Fruit fly (Drosophila melanogaster) whole organism: ENCODE measurements around the gene CG9021.

Experiments
- CG8478 ChIP-seq: fragments of >200 bp; optimal IDR thresholded peaks from 2 replicates; lab custom pipeline; 2018; ENCODE audit warnings: inconsistent platforms
- Dll ChIP-seq: fragments of >200 bp; optimal IDR thresholded peaks from 2 replicates; lab custom pipeline; 2017
- EcR ChIP-seq, 2 experiments: fragments of >200 bp; optimal IDR thresholded peaks; 2 replicates each; lab custom pipeline; 2017; ENCODE audit warnings: missing biosample characterization in 2 of 2, missing genetic modification characterization in 2 of 2, missing genetic modification reagents in 2 of 2
- pan ChIP-seq: fragments of >200 bp; optimal IDR thresholded peaks from 2 replicates; lab custom pipeline; 2017
- psq ChIP-seq: fragments of >200 bp; optimal IDR thresholded peaks from 2 replicates; lab custom pipeline; 2017
- usp ChIP-seq: fragments of >200 bp; optimal IDR thresholded peaks from 2 replicates; lab custom pipeline; 2017; ENCODE audit warnings: missing biosample characterization, missing genetic modification characterization, mixed read lengths

Gene CG9021

dm6 chr2L:5923603-5924138 is 19.2 kb upstream of the CG9021 start, which contains the start of gene CG9016:
TSS of gene CG9016 (minus strand) at chr2L:5923653.
- TF ChIP-seq pan (lab: Kevin White, UChicago) (no peak), Dll (lab: Kevin White, UChicago) (no peak), usp (GFP tag; lab: Kevin White, UChicago) (no peak), psq (lab: Kevin White, UChicago) (no peak), EcR (GFP tag; optimal IDR thresholded peaks at IDR 0.05; lab: Kevin White, UChicago) (no peak), CG8478 (lab: Kevin White, UChicago) (no peak)

- TF ChIP-seq usp (GFP tag; lab: Kevin White, UChicago) = no peak
- TF ChIP-seq Dll (lab: Kevin White, UChicago) = no peak
Measured at dm6 chr2L:5910189-5910588, 5.7 kb upstream of the CG9021 start, which contains the start of gene CG14000. TSS of gene CG14000 (minus strand) at chr2L:5910289.

dm6 chr2L:5906893-5907850 is 2.7 kb upstream of the CG9021 start, which contains the start of gene bchs:
TSS of gene bchs (plus strand) at chr2L:5907169.
- TF ChIP-seq Dll (lab: Kevin White, UChicago) = peak; percentile 76
- peak; percentile 42 for TF ChIP-seq psq (lab: Kevin White, UChicago)
- no peak for TF ChIP-seq EcR (GFP tag; optimal IDR thresholded peaks at IDR 0.05; lab: Kevin White, UChicago)
- TF ChIP-seq pan (lab: Kevin White, UChicago) = no peak

dm6 chr2L:5902898-5903297 is 1.6 kb downstream of the CG9021 start:
- no peak for TF ChIP-seq EcR (GFP tag; optimal IDR thresholded peaks at IDR 0.05; lab: Kevin White, UChicago)
- no peak for TF ChIP-seq pan (lab: Kevin White, UChicago)
- no peak for TF ChIP-seq psq (lab: Kevin White, UChicago)
- no peak for TF ChIP-seq usp (GFP tag; lab: Kevin White, UChicago)
- TF ChIP-seq Dll (lab: Kevin White, UChicago) = no peak
- TF ChIP-seq CG8478 (lab: Kevin White, UChicago) = no peak

- TF ChIP-seq psq (lab: Kevin White, UChicago) (no peak), Dll (lab: Kevin White, UChicago) (no peak), CG8478 (lab: Kevin White, UChicago) (no peak), pan (lab: Kevin White, UChicago) (no peak), EcR (GFP tag; optimal IDR thresholded peaks at IDR 0.05; lab: Kevin White, UChicago) (no peak), usp (GFP tag; lab: Kevin White, UChicago) (no peak)
Measured at dm6 chr2L:5901553-5901952, 2.9 kb downstream of the CG9021 start.

dm6 chr2L:5899170-5899708 is 5.2 kb downstream of the CG9021 start:
- no peak for TF ChIP-seq pan (lab: Kevin White, UChicago)
- no peak for TF ChIP-seq psq (lab: Kevin White, UChicago)
- no peak for TF ChIP-seq usp (GFP tag; lab: Kevin White, UChicago)
- no peak for TF ChIP-seq Dll (lab: Kevin White, UChicago)
- TF ChIP-seq CG8478 (lab: Kevin White, UChicago) = no peak
- TF ChIP-seq EcR (GFP tag; optimal IDR thresholded peaks at IDR 0.05; lab: Kevin White, UChicago) = no peak

- TF ChIP-seq psq (lab: Kevin White, UChicago) (no peak), Dll (lab: Kevin White, UChicago) (no peak), CG8478 (lab: Kevin White, UChicago) (no peak), pan (lab: Kevin White, UChicago) (no peak)
Measured at dm6 chr2L:5894533-5894932, 10.0 kb downstream of the CG9021 start.

dm6 chr2L:5893796-5894195 is 10.7 kb downstream of the CG9021 start, which contains the start of gene Acp26Aa:
TSS of gene Acp26Aa (minus strand) at chr2L:5893896.
- TF ChIP-seq pan (lab: Kevin White, UChicago) (no peak), Dll (lab: Kevin White, UChicago) (no peak), psq (lab: Kevin White, UChicago) (no peak), usp (GFP tag; lab: Kevin White, UChicago) (no peak), CG8478 (lab: Kevin White, UChicago) (no peak), EcR (GFP tag; optimal IDR thresholded peaks at IDR 0.05; lab: Kevin White, UChicago) (no peak)

- no peak for TF ChIP-seq pan (lab: Kevin White, UChicago)
- no peak for TF ChIP-seq EcR (GFP tag; optimal IDR thresholded peaks at IDR 0.05; lab: Kevin White, UChicago)
- no peak for TF ChIP-seq psq (lab: Kevin White, UChicago)
- no peak for TF ChIP-seq CG8478 (lab: Kevin White, UChicago)
- no peak for TF ChIP-seq usp (GFP tag; lab: Kevin White, UChicago)
- TF ChIP-seq Dll (lab: Kevin White, UChicago) = no peak
Measured at dm6 chr2L:5892762-5893161, 11.7 kb downstream of the CG9021 start, which contains the start of gene Acp26Ab. TSS of gene Acp26Ab (minus strand) at chr2L:5892862.

- TF ChIP-seq CG8478 (lab: Kevin White, UChicago) (no peak), psq (lab: Kevin White, UChicago) (no peak), usp (GFP tag; lab: Kevin White, UChicago) (no peak), Dll (lab: Kevin White, UChicago) (no peak)
Measured at dm6 chr2L:5890556-5890955, 13.9 kb downstream of the CG9021 start.

- TF ChIP-seq Dll (lab: Kevin White, UChicago) (no peak), EcR (GFP tag; optimal IDR thresholded peaks at IDR 0.05; lab: Kevin White, UChicago) (peak in 1 of 2 experiments; percentile 29)
Measured at dm6 chr2L:5886955-5887354, 17.5 kb downstream of the CG9021 start.
